Worm (Caenorhabditis elegans): ENCODE data around the gene Y2H9A.6.

The Y2H9A.6 gene

ce11 chrV:13484339-13484738, 40.7 kb downstream of the Y2H9A.6 start, which contains the start of gene T10G3.4:
Gene T10G3.4, minus strand, starts transcription at chrV:13484439.
- no peak for TF ChIP-seq nhr-28 (tag; optimal IDR thresholded peaks at IDR 0.05)
- TF ChIP-seq nhr-71 (tag; optimal IDR thresholded peaks at IDR 0.05) = peak; percentile 8
- peak; percentile 7 for TF ChIP-seq fkh-8 (tag; optimal IDR thresholded peaks at IDR 0.05)

DNA sequence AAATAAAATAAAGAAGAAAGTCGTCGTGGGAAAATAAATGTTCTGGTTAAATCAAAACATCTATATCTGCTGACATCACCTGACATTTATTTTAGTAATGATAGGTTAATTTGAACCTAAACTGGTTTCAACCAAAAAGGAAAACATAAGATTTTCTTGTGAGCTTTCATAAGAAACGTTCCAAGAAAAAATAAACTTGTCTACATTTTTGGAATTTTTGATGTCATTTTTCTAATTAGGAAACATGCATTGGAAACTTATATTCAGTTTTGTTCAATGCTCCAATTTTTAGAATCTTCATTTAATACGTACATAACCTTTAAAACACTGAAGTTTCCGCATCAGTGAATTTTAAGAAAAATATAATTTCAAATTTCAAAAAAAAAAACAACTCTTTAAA, 42.1 kb downstream of the Y2H9A.6 start:
- TF ChIP-seq fkh-8 (tag; optimal IDR thresholded peaks at IDR 0.05) = peak; percentile 57
- no peak for TF ChIP-seq zip-4 (GFP tag; optimal IDR thresholded peaks at IDR 0.05)
- TF ChIP-seq nhr-71 (tag; optimal IDR thresholded peaks at IDR 0.05) = peak; percentile 42
- peak; percentile 69 for TF ChIP-seq sox-4 (tag; optimal IDR thresholded peaks at IDR 0.05)
- no peak for TF ChIP-seq Y116A8C.19 (tag; optimal IDR thresholded peaks at IDR 0.05; ENCODE audit: borderline replicate concordance)

DNA sequence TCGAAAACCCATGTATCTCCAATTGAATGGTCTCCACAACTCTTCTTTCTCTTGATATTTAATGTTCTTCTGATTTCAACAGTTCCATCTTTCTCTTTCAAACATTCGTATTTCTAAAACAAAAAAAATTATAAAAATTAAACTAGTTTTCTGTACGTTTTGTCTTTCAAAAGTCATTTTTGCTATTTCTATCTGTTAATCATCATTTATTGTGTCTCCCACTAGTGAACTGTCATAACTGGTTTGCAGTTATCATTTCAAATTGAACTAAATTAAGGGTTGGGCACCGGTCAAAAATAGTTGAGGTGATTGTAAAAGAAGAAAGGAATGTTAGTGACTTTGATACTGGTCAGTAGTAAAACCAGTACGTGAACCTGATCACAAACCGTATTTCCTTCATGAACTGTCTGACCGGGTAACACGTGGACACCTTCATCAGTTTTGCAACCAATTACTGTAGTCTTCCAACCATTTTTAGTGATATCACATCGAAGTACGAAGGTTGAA, 44.7 kb downstream of the Y2H9A.6 start:
- TF ChIP-seq nhr-11 (tag; optimal IDR thresholded peaks at IDR 0.05) (no peak), grh-1 (GFP tag; IDR thresholded peaks at IDR 0.05) (peak; percentile 61; the same call in 1 of the 2 replicates), nhr-19 (GFP tag; conservative IDR thresholded peaks at IDR 0.05) (0 out of 2 replicates have a peak, but pooled peaks have one; percentile 14), ceh-82 (tag; optimal IDR thresholded peaks at IDR 0.05) (no peak), efl-1 (optimal IDR thresholded peaks at IDR 0.05) (no peak), efl-1 (GFP tag; optimal IDR thresholded peaks at IDR 0.05 in 1 of 2) (peak in 1 of 2 experiments; percentile 3), nhr-71 (tag; optimal IDR thresholded peaks at IDR 0.05) (peak; percentile 4), nhr-76 (tag; optimal IDR thresholded peaks at IDR 0.05) (no peak), elt-3 (tag; optimal IDR thresholded peaks at IDR 0.05) (peak in 1 of 6 experiments; percentile 63), nhr-20 (tag; optimal IDR thresholded peaks at IDR 0.05) (peak; percentile 40), aha-1 (tag; optimal IDR thresholded peaks at IDR 0.05) (no peak), lsy-2 (tag; optimal IDR thresholded peaks at IDR 0.05) (peak in 1 of 2 experiments; percentile 30), unc-130 (tag; optimal IDR thresholded peaks at IDR 0.05) (peak; percentile 31), blmp-1 (tag; optimal IDR thresholded peaks at IDR 0.05) (peak; percentile 34), fkh-4 (tag; optimal IDR thresholded peaks at IDR 0.05; ENCODE audit: borderline replicate concordance) (no peak), nhr-85 (tag) (peak; percentile 85), lin-14 (GFP tag; optimal IDR thresholded peaks at IDR 0.05) (peak; percentile 37)

DNA sequence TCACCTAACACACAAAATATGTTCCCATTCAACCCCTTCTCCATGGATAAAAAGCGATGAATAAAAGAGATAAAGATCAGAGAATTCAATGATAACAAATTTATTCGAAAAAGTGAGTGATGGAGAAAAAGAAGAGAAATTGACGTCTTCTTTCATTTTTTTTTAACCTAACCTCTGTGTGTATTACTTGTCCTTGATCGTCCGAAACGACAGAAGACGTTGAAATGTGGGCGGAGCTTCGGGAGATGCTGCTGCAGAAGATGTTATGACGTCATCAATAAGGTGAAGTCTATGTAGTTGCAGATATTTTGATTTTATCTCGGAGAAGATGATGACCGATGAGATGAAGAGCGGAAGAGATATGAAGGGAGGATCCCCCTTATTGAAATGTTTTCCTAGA, 46.2 kb downstream of the Y2H9A.6 start, which contains the start of gene T10G3.3:
Gene T10G3.3 (minus strand): TSS at position 370 of the 400 bp plus-strand sequence.
- TF ChIP-seq nhr-85 (tag) = peak; percentile 93
- TF ChIP-seq zip-4 (GFP tag; optimal IDR thresholded peaks at IDR 0.05) = no peak
- TF ChIP-seq rnt-1 (tag; optimal IDR thresholded peaks at IDR 0.05) = no peak
- no peak for TF ChIP-seq unc-86 (tag; optimal IDR thresholded peaks at IDR 0.05)
- peak; percentile 56 for TF ChIP-seq nhr-20 (tag; optimal IDR thresholded peaks at IDR 0.05)
- TF ChIP-seq C34B4.2 (tag; optimal IDR thresholded peaks at IDR 0.05) = no peak
- no peak for TF ChIP-seq ceh-88 (GFP tag; IDR thresholded peaks at IDR 0.05)
- TF ChIP-seq snu-23 (GFP tag; optimal IDR thresholded peaks at IDR 0.05) = peak; percentile 38
- TF ChIP-seq mep-1 (tag; optimal IDR thresholded peaks at IDR 0.05) = peak; percentile 2
- no peak for TF ChIP-seq fkh-10 (GFP tag; optimal IDR thresholded peaks at IDR 0.05)
- peak; percentile 96 for TF ChIP-seq blmp-1 (tag; optimal IDR thresholded peaks at IDR 0.05)
- peak; percentile 44 for TF ChIP-seq grh-1 (GFP tag; IDR thresholded peaks at IDR 0.05)
- no peak for TF ChIP-seq unc-30 (tag; optimal IDR thresholded peaks at IDR 0.05)
- TF ChIP-seq lin-14 (GFP tag; optimal IDR thresholded peaks at IDR 0.05) = peak; percentile 60
- peak; percentile 29 for TF ChIP-seq nhr-90 (tag; optimal IDR thresholded peaks at IDR 0.05; ENCODE audit: poor library complexity)
- TF ChIP-seq ztf-11 (tag; optimal IDR thresholded peaks at IDR 0.05) = no peak
- peak; percentile 41 for TF ChIP-seq nhr-71 (tag; optimal IDR thresholded peaks at IDR 0.05)
- TF ChIP-seq lin-13 (GFP tag; optimal IDR thresholded peaks at IDR 0.05) = no peak
- TF ChIP-seq hpl-2 (GFP tag; optimal IDR thresholded peaks at IDR 0.05) = no peak
- no peak for TF ChIP-seq tlp-1 (tag; optimal IDR thresholded peaks at IDR 0.05)
- TF ChIP-seq elt-3 (tag; optimal IDR thresholded peaks at IDR 0.05) = peak in 2 of 6 experiments; percentile 50 to 69
- no peak for TF ChIP-seq irx-1 (tag; optimal IDR thresholded peaks at IDR 0.05)
